Worm (Caenorhabditis elegans) whole organism, late embryonic: Measurements from ENCODE around the gene Y22F5A.11.

Experiments
- C08G9.2 ChIP-seq: sonication (generic microtip); optimal IDR thresholded peaks from 2 replicates; lab custom pipeline; 2016; ENCODE audit warnings: mild to moderate bottlenecking, missing genetic modification characterization, moderate library complexity, missing compliant biosample characterization
- F13H6.1 ChIP-seq: sonication (generic microtip); optimal IDR thresholded peaks from 2 replicates; lab custom pipeline; 2016; ENCODE audit warnings: missing genetic modification characterization, missing compliant biosample characterization
- T23F11.4 ChIP-seq: fragments of 200-800 bp; sonication (Bioruptor generic); optimal IDR thresholded peaks from 2 replicates; lab custom pipeline; 2018; ENCODE audit warnings: mild to moderate bottlenecking, missing genetic modification characterization, missing compliant biosample characterization
- ahr-1 ChIP-seq: sonication (generic microtip); optimal IDR thresholded peaks from 2 replicates; lab custom pipeline; 2016; ENCODE audit warnings: missing genetic modification characterization, missing compliant biosample characterization
- ceh-14 ChIP-seq: sonication (generic microtip); optimal IDR thresholded peaks from 2 replicates; lab custom pipeline; 2016; ENCODE audit warnings: missing genotype, missing genetic modification characterization, missing compliant biosample characterization
- ceh-18 ChIP-seq: sonication (generic microtip); optimal IDR thresholded peaks from 2 replicates; lab custom pipeline; 2016; ENCODE audit warnings: missing genetic modification characterization, missing compliant biosample characterization
- ceh-19 ChIP-seq: fragments of 200-800 bp; sonication (Bioruptor generic); optimal IDR thresholded peaks from 2 replicates; lab custom pipeline; 2018; ENCODE audit warnings: mild to moderate bottlenecking, missing genetic modification characterization, missing compliant biosample characterization
- ceh-2 ChIP-seq: sonication (generic microtip); optimal IDR thresholded peaks from 2 replicates; lab custom pipeline; 2016; ENCODE audit warnings: missing genotype, missing genetic modification characterization, missing compliant biosample characterization
- ceh-22 ChIP-seq: sonication (generic microtip); optimal IDR thresholded peaks from 2 replicates; lab custom pipeline; 2017; ENCODE audit warnings: missing biosample characterization, missing genetic modification characterization
- ceh-31 ChIP-seq: sonication (generic microtip); optimal IDR thresholded peaks from 2 replicates; lab custom pipeline; 2016; ENCODE audit warnings: missing genetic modification characterization, missing compliant biosample characterization
- ceh-34 ChIP-seq: sonication (generic microtip); optimal IDR thresholded peaks from 2 replicates; lab custom pipeline; 2016; ENCODE audit warnings: mild to moderate bottlenecking, missing genetic modification characterization, missing compliant biosample characterization
- ceh-45 ChIP-seq: fragments of 200-800 bp; sonication (Bioruptor generic); IDR thresholded peaks from 2 replicates; pipeline ENCODE4 v1.3.6; 2022; ENCODE audit warnings: missing genetic modification reagents, missing genetic modification characterization, missing compliant biosample characterization
- ceh-48 ChIP-seq: sonication (generic microtip); optimal IDR thresholded peaks from 2 replicates; lab custom pipeline; 2016; ENCODE audit warnings: missing genetic modification characterization, inconsistent platforms, missing compliant biosample characterization
- ceh-6 ChIP-seq: fragments of 200-800 bp; sonication (Bioruptor generic); optimal IDR thresholded peaks from 2 replicates; lab custom pipeline; 2018; ENCODE audit warnings: mild to moderate bottlenecking, missing genetic modification characterization, missing compliant biosample characterization
- che-1 ChIP-seq: sonication (generic microtip); optimal IDR thresholded peaks from 2 replicates; lab custom pipeline; 2016; ENCODE audit warnings: mild to moderate bottlenecking, missing genetic modification characterization, missing compliant biosample characterization
- dve-1 ChIP-seq: sonication (generic microtip); optimal IDR thresholded peaks from 2 replicates; lab custom pipeline; 2017; ENCODE audit warnings: antibody characterized with exemption, mild to moderate bottlenecking, missing genetic modification characterization, missing compliant biosample characterization
- ets-4 ChIP-seq: sonication (generic microtip); optimal IDR thresholded peaks from 2 replicates; lab custom pipeline; 2016; ENCODE audit warnings: missing genetic modification characterization, missing compliant biosample characterization
- fkh-10 ChIP-seq: fragments of 150-350 bp; optimal IDR thresholded peaks from 2 replicates; lab custom pipeline; 2014; ENCODE audit warnings: missing biosample characterization, missing genetic modification reagents, missing genetic modification characterization
- fkh-6 ChIP-seq: sonication (generic microtip); optimal IDR thresholded peaks from 2 replicates; lab custom pipeline; 2016; ENCODE audit warnings: missing genetic modification characterization, missing compliant biosample characterization
- gmeb-2 ChIP-seq: sonication (generic microtip); optimal IDR thresholded peaks from 2 replicates; lab custom pipeline; 2016; ENCODE audit warnings: missing genetic modification characterization, inconsistent platforms, missing compliant biosample characterization
- hlh-13 ChIP-seq: fragments of 200-800 bp; sonication (Bioruptor generic); optimal IDR thresholded peaks from 2 replicates; lab custom pipeline; 2018; ENCODE audit warnings: mild to moderate bottlenecking, missing genetic modification characterization, missing compliant biosample characterization
- hlh-15 ChIP-seq: sonication (generic microtip); optimal IDR thresholded peaks from 2 replicates; lab custom pipeline; 2016; ENCODE audit warnings: missing genetic modification characterization, missing compliant biosample characterization
- hlh-6 ChIP-seq: sonication (generic microtip); optimal IDR thresholded peaks from 2 replicates; lab custom pipeline; 2016; ENCODE audit warnings: missing genotype, missing genetic modification characterization, missing compliant biosample characterization
- lim-6 ChIP-seq: sonication (generic microtip); optimal IDR thresholded peaks from 2 replicates; lab custom pipeline; 2016; ENCODE audit warnings: missing genetic modification characterization, missing compliant biosample characterization
- lin-11 ChIP-seq: fragments of 200-800 bp; sonication (Bioruptor generic); optimal IDR thresholded peaks from 2 replicates; lab custom pipeline; 2018; ENCODE audit warnings: mild to moderate bottlenecking, missing genetic modification characterization, missing compliant biosample characterization
- madf-2 ChIP-seq: sonication (generic microtip); optimal IDR thresholded peaks from 2 replicates; lab custom pipeline; 2017; ENCODE audit warnings: missing genetic modification characterization, missing compliant biosample characterization
- nhr-11 ChIP-seq: fragments of 150-350 bp; optimal IDR thresholded peaks from 2 replicates; lab custom pipeline; 2014; ENCODE audit warnings: missing biosample characterization, missing genetic modification characterization
- npax-4 ChIP-seq: sonication (generic microtip); optimal IDR thresholded peaks from 2 replicates; lab custom pipeline; 2016; ENCODE audit warnings: missing genetic modification characterization, missing compliant biosample characterization
- odd-2 ChIP-seq: sonication (generic microtip); optimal IDR thresholded peaks from 2 replicates; lab custom pipeline; 2017; ENCODE audit warnings: antibody characterized with exemption, mild to moderate bottlenecking, missing genetic modification characterization, missing compliant biosample characterization
- pag-3 ChIP-seq: sonication (generic microtip); optimal IDR thresholded peaks from 2 replicates; lab custom pipeline; 2016; ENCODE audit warnings: missing compliant biosample characterization, missing genetic modification characterization, borderline replicate concordance
- pha-2 ChIP-seq: sonication (generic microtip); optimal IDR thresholded peaks from 2 replicates; lab custom pipeline; 2017; ENCODE audit warnings: mild to moderate bottlenecking, missing genetic modification characterization, missing compliant biosample characterization
- pqm-1 ChIP-seq: sonication (generic microtip); optimal IDR thresholded peaks from 2 replicates; lab custom pipeline; 2016; ENCODE audit warnings: missing genetic modification characterization, missing compliant biosample characterization
- ref-2 ChIP-seq: sonication (generic microtip); optimal IDR thresholded peaks from 2 replicates; lab custom pipeline; 2016; ENCODE audit warnings: missing genetic modification characterization, missing compliant biosample characterization
- sox-2 ChIP-seq: fragments of 200-800 bp; sonication (Bioruptor generic); IDR thresholded peaks from 2 replicates; pipeline ENCODE4 v1.3.6; 2022; ENCODE audit warnings: missing genetic modification reagents, missing genetic modification characterization, missing compliant biosample characterization
- unc-42 ChIP-seq: sonication (generic microtip); optimal IDR thresholded peaks from 2 replicates; lab custom pipeline; 2016; ENCODE audit warnings: missing genotype, missing genetic modification characterization, missing compliant biosample characterization
- unc-86 ChIP-seq: sonication (generic microtip); optimal IDR thresholded peaks from 2 replicates; lab custom pipeline; 2016; ENCODE audit warnings: missing genetic modification characterization, missing compliant biosample characterization
- zip-5 ChIP-seq: sonication (generic microtip); optimal IDR thresholded peaks from 2 replicates; lab custom pipeline; 2016; ENCODE audit warnings: missing genetic modification characterization, missing compliant biosample characterization

The Y22F5A.11 gene

ce11 chrV:10229222-10229879, 46.1 kb downstream of the Y22F5A.11 start, which contains the start of the genes pyt-1 and fipr-7:
pyt-1 (minus strand) TSS chrV:10229322.
fipr-7 (plus strand) TSS chrV:10229829.
- TF ChIP-seq ceh-19 (GFP tag; lab: Kevin White, UChicago) (no peak), dve-1 (tag; lab: Kevin White, UChicago) (no peak), hlh-13 (GFP tag; lab: Kevin White, UChicago) (no peak), zip-5 (tag; lab: Kevin White, UChicago) (no peak), F13H6.1 (tag; lab: Kevin White, UChicago) (no peak), ceh-14 (tag; lab: Kevin White, UChicago) (no peak), pha-2 (tag; lab: Kevin White, UChicago) (no peak), T23F11.4 (GFP tag; lab: Kevin White, UChicago) (no peak), ceh-22 (no peak), ceh-45 (no peak), ceh-31 (tag; lab: Kevin White, UChicago) (no peak), odd-2 (tag; lab: Kevin White, UChicago) (no peak), hlh-15 (tag; lab: Kevin White, UChicago) (no peak), ref-2 (tag; lab: Kevin White, UChicago) (no peak), hlh-6 (tag; lab: Kevin White, UChicago) (no peak), ceh-48 (no peak)
- TF ChIP-seq, all 69 proteins: peak for 0

ce11 chrV:10228360-10228759, 47.1 kb downstream of the Y22F5A.11 start, which contains the start of gene fipr-4:
fipr-4 (minus strand) TSS chrV:10228460.
- TF ChIP-seq ahr-1 (tag; lab: Kevin White, UChicago) (no peak), sox-2 (GFP tag; lab: Robert Waterston, UW) (no peak), unc-42 (no peak), odd-2 (tag; lab: Kevin White, UChicago) (no peak), zip-5 (tag; lab: Kevin White, UChicago) (no peak), lim-6 (tag; lab: Kevin White, UChicago) (no peak), ceh-6 (GFP tag; lab: Kevin White, UChicago) (no peak), ceh-48 (no peak), madf-2 (tag; lab: Kevin White, UChicago) (no peak), lin-11 (tag; lab: Kevin White, UChicago) (no peak), unc-86 (no peak), che-1 (no peak), pag-3 (tag; lab: Kevin White, UChicago) (no peak)

ce11 chrV:10227333-10227732, 48.1 kb downstream of the Y22F5A.11 start, which contains the start of gene ttr-19:
ttr-19 (minus strand) TSS chrV:10227433.
- TF ChIP-seq fkh-6: no peak
- TF ChIP-seq ceh-31 (tag; lab: Kevin White, UChicago): no peak
- TF ChIP-seq hlh-15 (tag; lab: Kevin White, UChicago): no peak
- TF ChIP-seq ceh-2 (tag; lab: Kevin White, UChicago): no peak
- no peak for TF ChIP-seq npax-4
- TF ChIP-seq C08G9.2: no peak
- no peak for TF ChIP-seq ceh-18 (tag; lab: Kevin White, UChicago)
- no peak for TF ChIP-seq ets-4
- no peak for TF ChIP-seq ceh-45
- no peak for TF ChIP-seq gmeb-2
- no peak for TF ChIP-seq lim-6 (tag; lab: Kevin White, UChicago)
- TF ChIP-seq unc-42: no peak
- TF ChIP-seq fkh-10 (GFP tag; lab: Kevin White, UChicago): no peak
- no peak for TF ChIP-seq nhr-11
- TF ChIP-seq ceh-19 (GFP tag; lab: Kevin White, UChicago): no peak
- TF ChIP-seq pqm-1 (tag; lab: Kevin White, UChicago): no peak
- TF ChIP-seq ceh-34 (tag; lab: Kevin White, UChicago): no peak
- TF ChIP-seq, all 69 proteins: peak for 0
